Fruit fly (Drosophila melanogaster) whole organism: ENCODE data around the gene und.

Experiments
- CG8478 ChIP-seq: fragments of >200 bp; optimal IDR thresholded peaks from 2 replicates; lab custom pipeline; 2018; ENCODE audit warnings: inconsistent platforms
- psq ChIP-seq: fragments of >200 bp; optimal IDR thresholded peaks from 2 replicates; lab custom pipeline; 2017

DNA sequence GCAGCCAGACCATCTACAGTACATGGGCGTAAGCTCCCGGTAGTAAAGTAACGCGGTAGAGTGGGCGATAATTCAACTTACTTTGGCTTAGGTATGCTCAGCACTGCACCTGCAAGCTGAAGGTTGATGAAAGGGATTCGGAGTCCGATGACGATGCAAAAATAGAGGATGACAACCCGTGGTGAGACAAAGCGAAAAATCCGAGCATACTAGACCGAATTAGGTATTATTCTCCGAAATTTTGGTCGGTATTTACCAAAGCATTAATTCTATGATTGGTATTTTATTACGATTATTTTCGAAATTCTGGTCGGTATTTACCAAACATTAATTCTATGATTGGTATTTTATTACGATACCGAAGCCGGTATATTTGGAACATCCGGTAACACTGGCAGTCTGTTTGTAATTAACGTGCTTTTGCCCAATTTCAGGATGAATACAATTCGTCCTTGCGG lies 27.4 kb downstream of the und start, which contains the start of gene CG4036:
- TF ChIP-seq psq (lab: Kevin White, UChicago) (no peak), CG8478 (lab: Kevin White, UChicago) (no peak)
